Worm (Caenorhabditis elegans) whole organism, early embryonic: ENCODE data around the gene bath-42.

Experiments used
- B0310.2 ChIP-seq: sonication (generic microtip); optimal IDR thresholded peaks from 2 replicates; lab custom pipeline; 2016; ENCODE audit warnings: mild to moderate bottlenecking, missing genetic modification characterization, missing compliant biosample characterization
- F13C5.2 ChIP-seq: sonication (generic microtip); optimal IDR thresholded peaks from 2 replicates; lab custom pipeline; 2017; ENCODE audit warnings: mild to moderate bottlenecking, missing genetic modification characterization, inconsistent platforms, missing compliant biosample characterization
- aly-1 ChIP-seq: sonication (generic microtip); optimal IDR thresholded peaks from 2 replicates; lab custom pipeline; 2016; ENCODE audit warnings: missing genetic modification characterization, missing compliant biosample characterization
- ceh-13 ChIP-seq: fragments of 200-800 bp; sonication (Bioruptor generic); optimal IDR thresholded peaks from 2 replicates; lab custom pipeline; 2018; ENCODE audit warnings: mild to moderate bottlenecking, missing genetic modification characterization, missing compliant biosample characterization
- ceh-36 ChIP-seq: sonication (generic microtip); optimal IDR thresholded peaks from 2 replicates; lab custom pipeline; 2016; ENCODE audit warnings: missing genetic modification characterization, inconsistent platforms, missing compliant biosample characterization
- flt-1 ChIP-seq: fragments of 200-800 bp; sonication (Bioruptor generic); IDR thresholded peaks from 2 replicates; pipeline ENCODE4 v1.3.6; 2022; ENCODE audit warnings: missing genetic modification characterization, missing compliant biosample characterization
- hmbx-1 ChIP-seq: sonication (generic microtip); optimal IDR thresholded peaks from 2 replicates; lab custom pipeline; 2016; ENCODE audit warnings: mild to moderate bottlenecking, missing genetic modification characterization, missing compliant biosample characterization
- sea-1 ChIP-seq: fragments of 200-800 bp; sonication (Bioruptor generic); conservative IDR thresholded peaks from 2 replicates; pipeline ENCODE4 v1.3.6; 2022; ENCODE audit warnings: missing genetic modification characterization, missing compliant biosample characterization
- tbx-11 ChIP-seq: fragments of 200-800 bp; sonication (Bioruptor generic); IDR thresholded peaks from 2 replicates; pipeline ENCODE4 v1.3.6; 2022; ENCODE audit warnings: missing genetic modification characterization, missing compliant biosample characterization
- tbx-37 ChIP-seq: fragments of 200-800 bp; sonication (Bioruptor generic); conservative IDR thresholded peaks from 2 replicates; pipeline ENCODE4 v1.3.6; 2022; ENCODE audit warnings: missing genetic modification reagents, missing genetic modification characterization, missing compliant biosample characterization

bath-42 gene

ce11 chrIII:8115877-8116276, 47.3 kb downstream of the bath-42 start:
- no peak for TF ChIP-seq sea-1
- no peak for TF ChIP-seq tbx-11 (GFP tag; lab: Robert Waterston, UW)
- no peak for TF ChIP-seq tbx-37 (GFP tag; lab: Robert Waterston, UW)
- no peak for TF ChIP-seq ceh-36 (tag; lab: Kevin White, UChicago)
- TF ChIP-seq flt-1 (GFP tag; lab: Robert Waterston, UW): no peak
- no peak for TF ChIP-seq aly-1 (tag; lab: Kevin White, UChicago)
- TF ChIP-seq F13C5.2 (tag; lab: Kevin White, UChicago): no peak
- no peak for TF ChIP-seq B0310.2
- TF ChIP-seq ceh-13 (GFP tag; lab: Kevin White, UChicago): no peak
- no peak for TF ChIP-seq hmbx-1
